Worm (Caenorhabditis elegans) whole organism, L1 larva: ENCODE measurements around the gene med-2.

Source experiments
- ama-1 ChIP-seq: fragments of 150-350 bp; optimal IDR thresholded peaks from 2 replicates; lab custom pipeline; 2014
- ceh-63 ChIP-seq: fragments of 200-800 bp; sonication (Bioruptor generic); optimal IDR thresholded peaks from 2 replicates; lab custom pipeline; 2018; ENCODE audit warnings: mild to moderate bottlenecking, missing genetic modification characterization, missing compliant biosample characterization
- ceh-8 ChIP-seq: fragments of 200-800 bp; sonication (Bioruptor generic); optimal IDR thresholded peaks from 2 replicates; lab custom pipeline; 2018; ENCODE audit warnings: mild to moderate bottlenecking, missing genetic modification characterization, moderate library complexity, missing compliant biosample characterization
- ets-5 ChIP-seq: fragments of 200-800 bp; sonication (Bioruptor generic); IDR thresholded peaks from 2 replicates; pipeline ENCODE4 v1.3.6; 2022; ENCODE audit warnings: missing genetic modification characterization, missing compliant biosample characterization
- lsy-2 ChIP-seq, 2 experiments: fragments of 150-350 bp; optimal IDR thresholded peaks; 2 replicates each; lab custom pipeline; 2014; ENCODE audit warnings: missing biosample characterization in 2 of 2, missing genetic modification characterization in 2 of 2
- nhr-11 ChIP-seq: fragments of 150-350 bp; optimal IDR thresholded peaks from 2 replicates; lab custom pipeline; 2014; ENCODE audit warnings: missing biosample characterization, missing genetic modification characterization
- nhr-12 ChIP-seq: sonication (generic microtip); optimal IDR thresholded peaks from 2 replicates; lab custom pipeline; 2017; ENCODE audit warnings: missing biosample characterization, missing genetic modification characterization
- nhr-237 ChIP-seq: fragments of 150-350 bp; optimal IDR thresholded peaks from 2 replicates; lab custom pipeline; 2014; ENCODE audit warnings: missing biosample characterization, missing genetic modification characterization
- unc-130 ChIP-seq: fragments of 150-350 bp; optimal IDR thresholded peaks from 2 replicates; lab custom pipeline; 2017; ENCODE audit warnings: missing biosample characterization, missing genetic modification characterization, inconsistent platforms

DNA sequence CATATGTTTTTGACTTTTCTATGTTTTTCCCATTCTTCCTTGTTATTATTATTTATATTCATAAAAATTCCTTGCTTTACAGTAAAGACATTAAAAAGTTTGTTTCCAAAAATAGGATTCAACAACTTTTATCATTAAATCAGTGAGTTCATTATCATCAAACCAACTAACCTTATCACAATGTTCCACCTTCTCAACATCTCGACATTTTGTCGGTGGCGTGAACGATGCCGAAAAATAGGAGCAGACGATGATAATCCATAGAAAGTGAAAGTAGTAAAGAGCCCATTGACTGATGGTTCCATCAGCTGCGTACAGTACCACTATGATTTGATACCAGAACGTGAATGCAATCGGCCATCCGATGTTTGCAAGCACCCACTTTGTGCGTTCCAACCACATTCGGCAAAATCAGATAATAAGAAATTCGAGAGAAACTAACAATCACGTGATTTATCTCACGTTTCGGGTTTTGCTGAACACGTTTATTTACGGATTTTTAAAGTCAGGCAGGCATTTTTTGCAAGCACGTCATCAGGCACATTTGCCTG lies 35.6 kb upstream of the med-2 start, which contains the start of gene dhhc-5:
- TF ChIP-seq nhr-11 (no peak), nhr-12 (tag; lab: Kevin White, UChicago) (no peak), unc-130 (tag; lab: Kevin White, UChicago) (no peak), lsy-2 (tag; optimal IDR thresholded peaks at IDR 0.05; lab: Kevin White, UChicago) (no peak), ets-5 (no peak), nhr-237 (tag; lab: Kevin White, UChicago) (no peak), ama-1 (no peak), ceh-8 (GFP tag; lab: Kevin White, UChicago) (no peak), ceh-63 (GFP tag; lab: Kevin White, UChicago) (no peak)
